Fruit fly (Drosophila melanogaster) Kc167 (cell line): Measurements from ENCODE around the gene CG8492.

Experiments
- Myc ChIP-seq: fragments of >200 bp; optimal IDR thresholded peaks from 2 replicates; lab custom pipeline; 2017; ENCODE audit warnings: missing external identifiers
- Sin3A ChIP-seq: fragments of >200 bp; optimal IDR thresholded peaks from 2 replicates; lab custom pipeline; 2018; ENCODE audit warnings: missing external identifiers
- h ChIP-seq: fragments of >200 bp; optimal IDR thresholded peaks from 3 replicates; lab custom pipeline; 2018; ENCODE audit warnings: missing external identifiers
- insv ChIP-seq: fragments of >200 bp; optimal IDR thresholded peaks from 3 replicates; lab custom pipeline; 2018; ENCODE audit warnings: missing external identifiers
- ttk ChIP-seq: sonication (Bioruptor generic); optimal IDR thresholded peaks from 2 replicates; lab custom pipeline; 2017; ENCODE audit warnings: missing external identifiers

DNA sequence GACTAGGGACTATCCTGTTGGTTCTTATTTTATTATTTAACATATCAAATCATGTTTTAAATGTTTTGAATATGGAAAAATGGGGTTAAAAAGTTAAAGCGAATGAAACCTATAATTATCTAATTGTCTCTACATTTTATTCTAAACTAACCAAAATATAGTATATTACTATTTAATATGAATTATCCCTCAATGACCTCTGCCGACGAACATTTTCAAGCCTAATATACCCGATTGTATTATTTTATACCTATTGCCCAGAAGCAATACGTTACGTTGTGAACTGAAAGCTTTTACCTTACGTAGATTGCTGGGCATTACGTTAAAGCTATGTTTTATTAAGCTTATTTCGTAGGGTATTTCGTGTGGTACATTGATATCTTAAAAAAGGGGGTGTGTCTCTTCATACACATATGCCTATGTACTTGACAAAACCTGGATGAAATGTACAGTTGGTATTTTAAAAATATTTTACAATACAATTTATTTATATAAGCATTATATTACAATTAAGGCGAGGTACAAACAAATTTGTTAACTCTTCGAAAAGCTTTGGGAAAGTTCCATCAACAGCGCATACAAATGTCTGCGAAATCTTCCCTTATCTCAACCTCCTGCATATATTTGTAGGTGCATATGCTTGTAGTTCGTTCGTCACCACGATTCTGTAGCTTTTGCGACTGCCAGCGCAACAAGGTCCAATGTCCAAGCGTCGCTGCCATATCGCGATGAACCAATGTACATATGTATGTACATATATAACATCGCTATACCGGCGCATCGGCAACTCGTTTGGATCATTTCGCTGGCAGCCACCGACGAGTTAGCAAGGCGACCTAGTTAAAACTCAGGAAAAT is 13.2 kb downstream of the CG8492 start, which contains the start of gene Mcad:
- TF ChIP-seq ttk: no peak
- TF ChIP-seq h (lab: Kevin White, UChicago): no peak
- no peak for TF ChIP-seq Myc (lab: Kevin White, UChicago)
- TF ChIP-seq Sin3A (lab: Kevin White, UChicago): no peak
- no peak for TF ChIP-seq insv (lab: Kevin White, UChicago)
